Fruit fly (Drosophila melanogaster): ENCODE data around the gene CG15754.

DNA sequence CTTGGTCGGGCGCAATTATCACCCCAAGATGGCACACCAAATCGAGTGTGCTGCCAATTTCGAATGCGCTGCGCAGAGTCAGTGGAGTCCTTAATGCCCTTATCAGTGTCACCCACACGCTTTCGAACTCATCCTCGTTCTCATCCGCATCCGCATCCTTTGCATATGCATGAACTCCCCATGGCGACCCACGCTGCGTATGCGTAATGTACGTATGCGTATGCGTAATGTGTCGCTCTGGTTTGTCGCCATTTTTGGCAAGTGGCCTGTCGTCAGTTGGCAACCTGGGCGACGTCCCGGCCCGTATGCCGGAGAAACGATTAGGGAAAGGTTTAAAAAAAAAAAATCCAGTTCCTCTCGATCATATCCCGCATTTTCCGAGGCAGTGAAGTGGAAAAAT, 48.8 kb upstream of the CG15754 start:
- TF ChIP-seq lola (GFP tag; optimal IDR thresholded peaks at IDR 0.05) (no peak), h (GFP tag; optimal IDR thresholded peaks at IDR 0.05) (no peak), Hr78 (GFP tag; optimal IDR thresholded peaks at IDR 0.05) (no peak), br (GFP tag; optimal IDR thresholded peaks at IDR 0.05) (no peak), sv (GFP tag; optimal IDR thresholded peaks at IDR 0.05) (no peak), Mio (GFP tag; optimal IDR thresholded peaks at IDR 0.05) (no peak), sage (GFP tag; optimal IDR thresholded peaks at IDR 0.05) (no peak), Myc (optimal IDR thresholded peaks at IDR 0.05) (no peak), dl (GFP tag; optimal IDR thresholded peaks at IDR 0.05; ENCODE audit: insufficient read depth in 1 of 2, partially characterized antibody in 2 of 2) (no peak), rgr (GFP tag; optimal IDR thresholded peaks at IDR 0.05) (no peak), psq (GFP tag; optimal IDR thresholded peaks at IDR 0.05) (no peak), CG9705 (GFP tag; optimal IDR thresholded peaks at IDR 0.05) (no peak), HLH106 (tag; optimal IDR thresholded peaks at IDR 0.05) (no peak), tai (GFP tag; optimal IDR thresholded peaks at IDR 0.05) (no peak)

Measured in whole organism, wandering third instar larva.